Worm (Caenorhabditis elegans) whole organism, early embryonic: ENCODE results near the gene ZK377.15.

Source experiments
- B0310.2 ChIP-seq: sonication (generic microtip); optimal IDR thresholded peaks from 2 replicates; lab custom pipeline; 2016; ENCODE audit warnings: mild to moderate bottlenecking, missing genetic modification characterization, missing compliant biosample characterization
- F13C5.2 ChIP-seq: sonication (generic microtip); optimal IDR thresholded peaks from 2 replicates; lab custom pipeline; 2017; ENCODE audit warnings: mild to moderate bottlenecking, missing genetic modification characterization, inconsistent platforms, missing compliant biosample characterization
- aly-1 ChIP-seq: sonication (generic microtip); optimal IDR thresholded peaks from 2 replicates; lab custom pipeline; 2016; ENCODE audit warnings: missing genetic modification characterization, missing compliant biosample characterization
- ama-1 ChIP-seq: fragments of 150-350 bp; optimal IDR thresholded peaks from 2 replicates; lab custom pipeline; 2014
- ceh-13 ChIP-seq: fragments of 200-800 bp; sonication (Bioruptor generic); optimal IDR thresholded peaks from 2 replicates; lab custom pipeline; 2018; ENCODE audit warnings: mild to moderate bottlenecking, missing genetic modification characterization, missing compliant biosample characterization
- ceh-36 ChIP-seq: sonication (generic microtip); optimal IDR thresholded peaks from 2 replicates; lab custom pipeline; 2016; ENCODE audit warnings: missing genetic modification characterization, inconsistent platforms, missing compliant biosample characterization
- ets-7 ChIP-seq: sonication (generic microtip); optimal IDR thresholded peaks from 2 replicates; lab custom pipeline; 2016; ENCODE audit warnings: missing genotype, missing genetic modification characterization, missing compliant biosample characterization
- flt-1 ChIP-seq: fragments of 200-800 bp; sonication (Bioruptor generic); IDR thresholded peaks from 2 replicates; pipeline ENCODE4 v1.3.6; 2022; ENCODE audit warnings: missing genetic modification characterization, missing compliant biosample characterization
- hmbx-1 ChIP-seq: sonication (generic microtip); optimal IDR thresholded peaks from 2 replicates; lab custom pipeline; 2016; ENCODE audit warnings: mild to moderate bottlenecking, missing genetic modification characterization, missing compliant biosample characterization
- hmg-4 ChIP-seq: fragments of 200-800 bp; sonication (Bioruptor generic); optimal IDR thresholded peaks from 2 replicates; lab custom pipeline; 2018; ENCODE audit warnings: mild to moderate bottlenecking, missing genetic modification characterization, missing compliant biosample characterization
- hnd-1 ChIP-seq: sonication (generic microtip); optimal IDR thresholded peaks from 2 replicates; lab custom pipeline; 2016; ENCODE audit warnings: missing genetic modification characterization, missing compliant biosample characterization
- pes-1 ChIP-seq: fragments of 200-800 bp; sonication (Bioruptor generic); IDR thresholded peaks from 2 replicates; pipeline ENCODE4 v1.3.6; 2022; ENCODE audit warnings: missing genetic modification reagents, missing genetic modification characterization, missing compliant biosample characterization
- scrt-1 ChIP-seq: fragments of 200-800 bp; sonication (Bioruptor generic); IDR thresholded peaks from 2 replicates; pipeline ENCODE4 v1.3.6; 2022; ENCODE audit warnings: missing genetic modification characterization, missing compliant biosample characterization
- sea-1 ChIP-seq: fragments of 200-800 bp; sonication (Bioruptor generic); conservative IDR thresholded peaks from 2 replicates; pipeline ENCODE4 v1.3.6; 2022; ENCODE audit warnings: missing genetic modification characterization, missing compliant biosample characterization
- tbx-11 ChIP-seq: fragments of 200-800 bp; sonication (Bioruptor generic); IDR thresholded peaks from 2 replicates; pipeline ENCODE4 v1.3.6; 2022; ENCODE audit warnings: missing genetic modification characterization, missing compliant biosample characterization
- tbx-37 ChIP-seq: fragments of 200-800 bp; sonication (Bioruptor generic); conservative IDR thresholded peaks from 2 replicates; pipeline ENCODE4 v1.3.6; 2022; ENCODE audit warnings: missing genetic modification reagents, missing genetic modification characterization, missing compliant biosample characterization
- tra-4 ChIP-seq: sonication (generic microtip); optimal IDR thresholded peaks from 2 replicates; lab custom pipeline; 2017; ENCODE audit warnings: missing genetic modification characterization, missing compliant biosample characterization

The ZK377.15 gene

ce11 chrX:3465785-3466184 lies at the start of gene ZK377.15, which contains the start of gene sax-3:
ZK377.15 (minus strand) TSS chrX:3465885.
sax-3 (minus strand) TSS chrX:3465927.
- TF ChIP-seq pes-1: no peak
- TF ChIP-seq scrt-1 (GFP tag; lab: Robert Waterston, UW): no peak
- no peak for TF ChIP-seq B0310.2
- no peak for TF ChIP-seq hmg-4

ce11 chrX:3513715-3514114 lies 48.0 kb upstream of the ZK377.15 start:
- TF ChIP-seq tbx-11 (no peak), ceh-36 (tag; lab: Kevin White, UChicago) (no peak), sea-1 (GFP tag; lab: Robert Waterston, UW) (no peak), hmg-4 (no peak), pes-1 (no peak), flt-1 (GFP tag; lab: Robert Waterston, UW) (no peak), ama-1 (lab: Kevin White, UChicago) (no peak), ets-7 (tag; lab: Kevin White, UChicago) (no peak), ceh-13 (no peak), tbx-37 (GFP tag; lab: Robert Waterston, UW) (no peak), scrt-1 (GFP tag; lab: Robert Waterston, UW) (no peak), hnd-1 (no peak), aly-1 (tag; lab: Kevin White, UChicago) (no peak), hmbx-1 (no peak), F13C5.2 (tag; lab: Kevin White, UChicago) (no peak)

DNA sequence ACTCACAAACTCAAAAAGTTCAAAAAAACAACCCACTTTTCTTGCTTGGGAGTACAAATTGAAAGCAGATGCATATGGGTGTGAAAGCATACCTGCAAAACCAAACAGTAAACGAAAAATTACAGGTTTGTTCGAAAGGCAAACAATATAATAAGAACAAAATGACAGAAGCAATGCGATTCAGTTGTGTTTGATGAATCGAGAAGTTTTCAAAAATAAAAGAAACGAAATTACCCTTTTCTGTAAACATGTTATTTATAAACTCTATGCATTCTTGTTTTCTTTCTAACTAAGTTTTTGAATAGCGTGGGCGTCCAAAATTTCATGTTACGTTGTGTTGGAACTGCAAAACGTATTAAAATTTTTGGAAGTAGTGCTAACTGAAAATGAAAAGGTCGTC lies 43.2 kb upstream of the ZK377.15 start, which contains the start of gene sox-4:
sox-4 (minus strand) TSS at position 101 of the 400 bp plus-strand sequence.
- TF ChIP-seq hmbx-1: no peak

DNA sequence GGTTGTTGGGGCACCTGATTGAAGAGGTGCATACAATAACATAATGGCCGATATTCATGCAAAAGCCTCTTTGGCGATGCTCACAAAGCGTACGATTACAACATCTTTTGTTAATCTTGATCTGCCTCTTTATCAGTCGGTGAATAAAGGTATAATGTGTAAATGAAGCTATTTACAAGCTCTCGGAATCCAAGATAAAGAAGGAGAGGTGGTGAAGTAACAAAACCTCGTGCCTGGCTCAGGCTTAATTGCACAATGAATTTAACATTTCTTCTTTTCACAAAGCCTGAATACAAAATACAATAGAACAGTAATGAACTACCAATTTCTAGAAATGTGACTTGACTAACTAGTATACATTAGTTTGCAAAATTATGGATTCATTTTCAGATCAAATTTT lies 41.5 kb upstream of the ZK377.15 start:
- TF ChIP-seq tbx-37 (GFP tag; lab: Robert Waterston, UW) (no peak), flt-1 (GFP tag; lab: Robert Waterston, UW) (no peak), ceh-36 (tag; lab: Kevin White, UChicago) (no peak), tra-4 (tag; lab: Kevin White, UChicago) (no peak), ceh-13 (no peak), ets-7 (tag; lab: Kevin White, UChicago) (no peak), F13C5.2 (tag; lab: Kevin White, UChicago) (no peak), B0310.2 (no peak), hmg-4 (no peak), scrt-1 (GFP tag; lab: Robert Waterston, UW) (no peak), sea-1 (GFP tag; lab: Robert Waterston, UW) (no peak), tbx-11 (no peak), aly-1 (tag; lab: Kevin White, UChicago) (no peak), pes-1 (no peak)

DNA sequence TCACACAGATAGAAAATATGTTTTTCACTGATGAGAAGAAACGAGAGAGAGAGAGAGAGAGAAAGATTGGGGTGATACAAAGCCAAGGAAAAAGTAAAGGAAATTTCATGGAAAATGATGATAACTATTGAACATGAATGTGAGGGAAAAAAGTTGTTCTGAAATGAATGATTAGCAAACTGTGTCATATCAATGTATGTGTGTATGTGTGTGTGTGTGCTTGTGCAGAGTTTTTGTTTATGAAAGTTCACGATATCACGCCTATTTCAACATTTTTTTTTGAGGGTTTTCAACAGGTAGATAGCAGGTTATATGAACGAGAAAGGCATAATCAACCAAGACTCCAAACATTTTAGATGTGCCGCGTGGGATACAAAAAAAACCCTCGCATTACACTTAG lies 40.9 kb upstream of the ZK377.15 start:
- TF ChIP-seq F13C5.2 (tag; lab: Kevin White, UChicago): no peak
- no peak for TF ChIP-seq tbx-11
- TF ChIP-seq ceh-36 (tag; lab: Kevin White, UChicago): no peak
- no peak for TF ChIP-seq ama-1 (lab: Kevin White, UChicago)
- no peak for TF ChIP-seq tra-4 (tag; lab: Kevin White, UChicago)
- no peak for TF ChIP-seq hmg-4
- TF ChIP-seq ceh-13: no peak
- no peak for TF ChIP-seq flt-1 (GFP tag; lab: Robert Waterston, UW)
- no peak for TF ChIP-seq scrt-1 (GFP tag; lab: Robert Waterston, UW)
- TF ChIP-seq hnd-1: no peak
- no peak for TF ChIP-seq ets-7 (tag; lab: Kevin White, UChicago)
- TF ChIP-seq pes-1: no peak
- TF ChIP-seq sea-1 (GFP tag; lab: Robert Waterston, UW): no peak
- TF ChIP-seq tbx-37 (GFP tag; lab: Robert Waterston, UW): no peak
- TF ChIP-seq hmbx-1: no peak
- TF ChIP-seq B0310.2: no peak

ce11 chrX:3505062-3505461 lies 39.4 kb upstream of the ZK377.15 start:
- TF ChIP-seq flt-1 (GFP tag; lab: Robert Waterston, UW): no peak
- TF ChIP-seq ama-1 (lab: Kevin White, UChicago): no peak
- no peak for TF ChIP-seq hmbx-1
- no peak for TF ChIP-seq aly-1 (tag; lab: Kevin White, UChicago)

ce11 chrX:3503025-3503424 lies 37.3 kb upstream of the ZK377.15 start:
- TF ChIP-seq F13C5.2 (tag; lab: Kevin White, UChicago): no peak
- no peak for TF ChIP-seq scrt-1 (GFP tag; lab: Robert Waterston, UW)
- no peak for TF ChIP-seq ceh-13
- TF ChIP-seq aly-1 (tag; lab: Kevin White, UChicago): no peak

- no peak for TF ChIP-seq tra-4 (tag; lab: Kevin White, UChicago)
- no peak for TF ChIP-seq sea-1 (GFP tag; lab: Robert Waterston, UW)
- TF ChIP-seq ceh-13: no peak
- TF ChIP-seq hmbx-1: no peak
- TF ChIP-seq hmg-4: no peak
- TF ChIP-seq ama-1 (lab: Kevin White, UChicago): no peak
- TF ChIP-seq pes-1: no peak
- no peak for TF ChIP-seq hnd-1
- no peak for TF ChIP-seq tbx-37 (GFP tag; lab: Robert Waterston, UW)
- no peak for TF ChIP-seq aly-1 (tag; lab: Kevin White, UChicago)
- no peak for TF ChIP-seq tbx-11
- TF ChIP-seq flt-1 (GFP tag; lab: Robert Waterston, UW): no peak
- TF ChIP-seq ets-7 (tag; lab: Kevin White, UChicago): no peak
- no peak for TF ChIP-seq F13C5.2 (tag; lab: Kevin White, UChicago)
Observed at ce11 chrX:3500903-3501302, 35.2 kb upstream of the ZK377.15 start.

- TF ChIP-seq aly-1 (tag; lab: Kevin White, UChicago): no peak
- TF ChIP-seq hmbx-1: no peak
- no peak for TF ChIP-seq pes-1
- TF ChIP-seq tbx-11: no peak
- TF ChIP-seq scrt-1 (GFP tag; lab: Robert Waterston, UW): no peak
- no peak for TF ChIP-seq hmg-4
- TF ChIP-seq hnd-1: no peak
- no peak for TF ChIP-seq sea-1 (GFP tag; lab: Robert Waterston, UW)
- no peak for TF ChIP-seq B0310.2
- TF ChIP-seq tra-4 (tag; lab: Kevin White, UChicago): no peak
- no peak for TF ChIP-seq tbx-37 (GFP tag; lab: Robert Waterston, UW)
- no peak for TF ChIP-seq ceh-13
- no peak for TF ChIP-seq ets-7 (tag; lab: Kevin White, UChicago)
- no peak for TF ChIP-seq flt-1 (GFP tag; lab: Robert Waterston, UW)
Observed at ce11 chrX:3500357-3500756, 34.7 kb upstream of the ZK377.15 start.
